Worm (Caenorhabditis elegans): ENCODE measurements around the gene srh-16.

srh-16 gene

ce11 chrV:12343419-12343969, 51.8 kb downstream of the srh-16 start, which contains the start of gene tomm-20 (continued):
- TF ChIP-seq snpc-4 (tag; optimal IDR thresholded peaks at IDR 0.05) (peak; percentile 90), egl-13 (tag; optimal IDR thresholded peaks at IDR 0.05) (peak; percentile 91), unc-30 (tag; optimal IDR thresholded peaks at IDR 0.05) (no peak), hlh-4 (tag; optimal IDR thresholded peaks at IDR 0.05) (no peak), Y116A8C.19 (tag; optimal IDR thresholded peaks at IDR 0.05; ENCODE audit: borderline replicate concordance) (no peak), xbp-1 (tag; optimal IDR thresholded peaks at IDR 0.05) (peak; percentile 93), lin-14 (GFP tag; optimal IDR thresholded peaks at IDR 0.05) (peak; percentile 95), lir-3 (tag; optimal IDR thresholded peaks at IDR 0.05; ENCODE audit: poor library complexity) (peak; percentile 79), lin-35 (GFP tag; optimal IDR thresholded peaks at IDR 0.05) (peak; percentile 99), zip-4 (GFP tag; optimal IDR thresholded peaks at IDR 0.05) (peak; percentile 83), hlh-17 (GFP tag; optimal IDR thresholded peaks at IDR 0.05; ENCODE audit: borderline replicate concordance) (no peak), dpl-1 (GFP tag; optimal IDR thresholded peaks at IDR 0.05) (peak; percentile 98 to 99 (median 99)), blmp-1 (tag; optimal IDR thresholded peaks at IDR 0.05) (peak; percentile 87), lin-15B (tag; optimal IDR thresholded peaks at IDR 0.05) (peak; percentile 84), pqm-1 (tag; optimal IDR thresholded peaks at IDR 0.05) (no peak), F16B12.6 (tag; optimal IDR thresholded peaks at IDR 0.05) (peak; percentile 52), swsn-7 (tag; optimal IDR thresholded peaks at IDR 0.05) (peak; percentile 95), efl-1 (optimal IDR thresholded peaks at IDR 0.05) (peak; percentile 98 to 99), efl-1 (GFP tag; optimal IDR thresholded peaks at IDR 0.05 in 1 of 2) (peak; percentile 98 to 100), lin-39 (tag; optimal IDR thresholded peaks at IDR 0.05) (peak; percentile 95), ets-5 (GFP tag; IDR thresholded peaks at IDR 0.05) (no peak), sptf-1 (tag; optimal IDR thresholded peaks at IDR 0.05) (no peak), ztf-4 (tag; optimal IDR thresholded peaks at IDR 0.05) (peak; percentile 87), nhr-84 (tag; optimal IDR thresholded peaks at IDR 0.05) (no peak), mef-2 (tag; optimal IDR thresholded peaks at IDR 0.05) (peak; percentile 59), nhr-19 (GFP tag; conservative IDR thresholded peaks at IDR 0.05) (peak; percentile 96), vab-15 (tag; optimal IDR thresholded peaks at IDR 0.05) (peak; percentile 58), alr-1 (tag; optimal IDR thresholded peaks at IDR 0.05; ENCODE audit: borderline replicate concordance) (no peak), mep-1 (tag; optimal IDR thresholded peaks at IDR 0.05) (peak; percentile 99), nhr-12 (tag; optimal IDR thresholded peaks at IDR 0.05) (no peak), fkh-4 (tag; optimal IDR thresholded peaks at IDR 0.05; ENCODE audit: borderline replicate concordance) (peak; percentile 65), efl-3 (GFP tag; optimal IDR thresholded peaks at IDR 0.05) (peak; percentile 44), fkh-10 (GFP tag; optimal IDR thresholded peaks at IDR 0.05) (peak; percentile 39), unc-98 (GFP tag; IDR thresholded peaks at IDR 0.05) (peak; percentile 55; the same call in 1 of the 2 replicates), pag-3 (tag; optimal IDR thresholded peaks at IDR 0.05; ENCODE audit: borderline replicate concordance, insufficient read depth) (peak; percentile 52), mab-9 (GFP tag; IDR thresholded peaks at IDR 0.05) (peak; percentile 89)

Data from whole organism, L1 larva.